Fruit fly (Drosophila melanogaster): ENCODE measurements around the gene Sarm.

Gene Sarm

DNA sequence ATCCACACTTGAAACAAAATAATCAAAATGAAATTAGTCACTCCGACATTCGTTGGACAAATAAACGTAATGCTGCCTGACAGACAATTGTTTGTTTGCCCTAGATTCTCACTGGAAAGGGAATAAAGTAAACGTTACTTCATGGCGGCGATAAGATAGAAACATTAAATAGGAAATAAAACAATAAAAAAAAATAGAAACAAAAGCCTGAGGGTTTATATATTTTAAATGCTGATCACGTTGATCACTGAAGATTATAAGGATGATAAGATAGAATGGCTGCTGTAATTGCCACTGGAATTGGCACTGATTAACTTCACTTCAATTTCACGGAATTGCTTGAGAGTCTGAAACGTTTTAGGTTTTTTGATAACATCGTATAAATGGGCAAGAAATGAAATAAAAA, 45.0 kb upstream of the Sarm start (continued):
- no peak for TF ChIP-seq mld (GFP tag; IDR thresholded peaks at IDR 0.05; ENCODE audit: partially characterized antibody)
- TF ChIP-seq CG12071 (GFP tag; optimal IDR thresholded peaks at IDR 0.05) = peak; percentile 42
- TF ChIP-seq CG14710 (tag; optimal IDR thresholded peaks at IDR 0.05) = peak; percentile 1
- no peak for TF ChIP-seq al (GFP tag; IDR thresholded peaks at IDR 0.05)
- no peak for TF ChIP-seq knrl (GFP tag; IDR thresholded peaks at IDR 0.05; ENCODE audit: partially characterized antibody)
- TF ChIP-seq dati (GFP tag; IDR thresholded peaks at IDR 0.05) = no peak
- no peak for TF ChIP-seq dm (GFP tag; optimal IDR thresholded peaks at IDR 0.05)
- no peak for TF ChIP-seq CG2712 (tag; optimal IDR thresholded peaks at IDR 0.05)
- TF ChIP-seq Fer3 (tag; optimal IDR thresholded peaks at IDR 0.05) = no peak
- TF ChIP-seq Dref (GFP tag; IDR thresholded peaks at IDR 0.05) = no peak
- TF ChIP-seq CG17359 (tag; optimal IDR thresholded peaks at IDR 0.05) = peak; percentile 27
- TF ChIP-seq hb (GFP tag; IDR thresholded peaks at IDR 0.05; ENCODE audit: partially characterized antibody) = no peak
- TF ChIP-seq Sox100B (GFP tag; optimal IDR thresholded peaks at IDR 0.05) = peak; percentile 23
- peak; percentile 31; the same call in 1 of the 2 replicates for TF ChIP-seq CG31441 (GFP tag; IDR thresholded peaks at IDR 0.05)
- TF ChIP-seq CG3163 (GFP tag; optimal IDR thresholded peaks at IDR 0.05) = no peak
- TF ChIP-seq kah (GFP tag; optimal IDR thresholded peaks at IDR 0.05) = no peak
- peak; percentile 68; the same call in 2 of the 3 replicates for TF ChIP-seq ci (GFP tag; IDR thresholded peaks at IDR 0.05)
- no peak for TF ChIP-seq NFAT (GFP tag; IDR thresholded peaks at IDR 0.05)
- no peak for TF ChIP-seq CG16863 (GFP tag; optimal IDR thresholded peaks at IDR 0.05)
- no peak for TF ChIP-seq CG10274 (GFP tag; optimal IDR thresholded peaks at IDR 0.05)
- TF ChIP-seq CG6272 (GFP tag; IDR thresholded peaks at IDR 0.05) = no peak
- no peak for TF ChIP-seq caup (GFP tag; optimal IDR thresholded peaks at IDR 0.05; ENCODE audit: severe bottlenecking)
- TF ChIP-seq CG18011 (GFP tag; optimal IDR thresholded peaks at IDR 0.05) = no peak
- no peak for TF ChIP-seq CG34224 (GFP tag; IDR thresholded peaks at IDR 0.05; ENCODE audit: partially characterized antibody)
- no peak for TF ChIP-seq CG12104 (GFP tag; optimal IDR thresholded peaks at IDR 0.05)
- TF ChIP-seq TFAM (GFP tag; optimal IDR thresholded peaks at IDR 0.05) = no peak
- TF ChIP-seq ATbp (GFP tag; optimal IDR thresholded peaks at IDR 0.05) = peak; percentile 66
- no peak for TF ChIP-seq sima (GFP tag; optimal IDR thresholded peaks at IDR 0.05)
- peak in 1 of 3 experiments; percentile 14 for TF ChIP-seq lola (GFP tag; optimal IDR thresholded peaks at IDR 0.05)
- peak; percentile 11 for TF ChIP-seq Blimp-1 (GFP tag; optimal IDR thresholded peaks at IDR 0.05)
- TF ChIP-seq CG1233 (GFP tag; optimal IDR thresholded peaks at IDR 0.05) = peak; percentile 32
- TF ChIP-seq gcm (GFP tag; optimal IDR thresholded peaks at IDR 0.05) = peak; percentile 66
- no peak for TF ChIP-seq CG31388 (GFP tag; optimal IDR thresholded peaks at IDR 0.05)
- peak; percentile 39 for TF ChIP-seq unpg (GFP tag; optimal IDR thresholded peaks at IDR 0.05)
- no peak for TF ChIP-seq Optix (GFP tag; IDR thresholded peaks at IDR 0.05)
- no peak for TF ChIP-seq bbx (GFP tag; IDR thresholded peaks at IDR 0.05; ENCODE audit: partially characterized antibody)
- TF ChIP-seq salm (tag; optimal IDR thresholded peaks at IDR 0.05) = peak; percentile 26
- TF ChIP-seq bcd (GFP tag; optimal IDR thresholded peaks at IDR 0.05) = no peak
- TF ChIP-seq Doc2 (GFP tag; IDR thresholded peaks at IDR 0.05) = no peak
- no peak for TF ChIP-seq CG9727 (GFP tag; optimal IDR thresholded peaks at IDR 0.05)
- no peak for TF ChIP-seq emc (GFP tag; optimal IDR thresholded peaks at IDR 0.05)
- no peak for TF ChIP-seq run (tag; optimal IDR thresholded peaks at IDR 0.05)
- peak; percentile 17 for TF ChIP-seq CG1603 (tag; optimal IDR thresholded peaks at IDR 0.05)
- TF ChIP-seq Dp (GFP tag; optimal IDR thresholded peaks at IDR 0.05) = no peak
- TF ChIP-seq vnd (GFP tag; IDR thresholded peaks at IDR 0.05; ENCODE audit: partially characterized antibody) = no peak
- no peak for TF ChIP-seq Fer2 (tag; optimal IDR thresholded peaks at IDR 0.05)
- peak; percentile 73 for TF ChIP-seq wek (GFP tag; optimal IDR thresholded peaks at IDR 0.05)
- no peak for TF ChIP-seq shn (GFP tag; optimal IDR thresholded peaks at IDR 0.05)
- TF ChIP-seq HmgD (GFP tag; optimal IDR thresholded peaks at IDR 0.05) = no peak
- TF ChIP-seq CG7745 (tag; optimal IDR thresholded peaks at IDR 0.05) = peak; percentile 70

Measured in whole organism, embryonic.